Fruit fly (Drosophila melanogaster): ENCODE data around the gene CG14669.

The CG14669 gene

DNA sequence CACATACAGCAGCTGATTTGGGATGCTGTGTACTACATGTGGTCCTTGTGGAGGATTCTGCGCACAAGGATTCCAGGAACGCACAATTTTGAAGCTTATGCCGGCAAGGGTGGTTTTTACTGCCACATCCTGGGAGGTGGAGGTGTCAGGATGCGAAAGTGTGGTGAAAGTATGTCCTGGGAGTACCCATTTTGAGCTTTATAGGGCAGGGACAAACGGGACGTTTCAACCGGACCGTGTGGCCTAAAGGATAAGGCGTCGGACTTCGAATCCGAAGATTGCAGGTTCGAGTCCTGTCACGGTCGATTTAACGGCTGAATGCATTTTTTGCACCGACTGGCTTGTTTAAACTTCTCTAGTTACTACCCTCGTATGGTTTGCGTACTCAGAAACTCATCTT is 26.3 kb upstream of the CG14669 start:
- TF ChIP-seq CG6163 (GFP tag; IDR thresholded peaks at IDR 0.05) (no peak), CG15336 (GFP tag; IDR thresholded peaks at IDR 0.05) (no peak), CG6808 (GFP tag; optimal IDR thresholded peaks at IDR 0.05) (no peak), fkh (GFP tag; optimal IDR thresholded peaks at IDR 0.05) (no peak)

DNA sequence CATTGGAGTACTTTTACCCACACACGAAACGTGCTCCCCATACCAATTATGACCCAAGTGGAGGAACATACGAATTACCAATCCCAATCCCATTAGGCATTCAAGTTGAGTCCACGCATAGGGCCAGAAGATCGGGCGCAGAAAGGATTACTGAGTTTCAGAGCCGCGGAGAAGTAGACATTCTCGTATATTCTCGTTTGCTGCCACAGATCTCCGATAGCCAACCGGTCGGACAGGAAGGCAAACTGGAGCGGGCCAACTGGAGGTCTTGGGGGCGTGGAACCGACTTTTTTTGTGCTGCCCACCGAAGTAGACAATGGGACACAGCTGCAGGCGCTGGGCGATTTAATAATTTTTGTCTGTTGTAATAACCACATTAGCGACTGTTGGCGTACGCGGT is 25.3 kb upstream of the CG14669 start:
- TF ChIP-seq Eip78C (GFP tag) (no peak), Ets21C (GFP tag; optimal IDR thresholded peaks at IDR 0.05) (no peak), CG1621 (tag; optimal IDR thresholded peaks at IDR 0.05) (peak; percentile 32), CG6854 (GFP tag; optimal IDR thresholded peaks at IDR 0.05) (no peak), ss (GFP tag; optimal IDR thresholded peaks at IDR 0.05) (peak; percentile 35 to 37), Hr38 (GFP tag; optimal IDR thresholded peaks at IDR 0.05) (no peak), Ets96B (tag; optimal IDR thresholded peaks at IDR 0.05) (no peak), Blimp-1 (GFP tag; optimal IDR thresholded peaks at IDR 0.05) (no peak), CG32006 (GFP tag; optimal IDR thresholded peaks at IDR 0.05) (no peak), pdm3 (GFP tag; optimal IDR thresholded peaks at IDR 0.05) (no peak), CG11902 (GFP tag; optimal IDR thresholded peaks at IDR 0.05) (no peak), Lpt (GFP tag; optimal IDR thresholded peaks at IDR 0.05) (no peak)

DNA sequence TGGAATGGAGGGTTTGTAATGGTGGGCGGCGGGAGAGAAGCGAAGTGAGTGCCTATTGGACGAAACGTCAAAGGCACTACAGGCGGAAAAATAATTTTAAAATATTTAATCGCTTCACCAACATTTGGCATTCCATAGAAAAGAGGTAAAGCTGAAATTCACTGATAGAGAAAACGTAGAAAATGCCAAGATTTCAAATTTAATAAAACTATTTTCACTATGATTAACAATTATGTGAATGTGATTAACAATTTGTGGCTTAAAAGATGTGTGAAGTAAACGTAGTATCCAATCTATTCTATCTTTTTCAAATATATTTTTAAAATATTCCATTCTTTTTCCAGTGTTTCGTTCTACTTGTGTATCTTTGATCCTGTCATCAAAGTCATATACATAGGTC is 24.9 kb upstream of the CG14669 start:
- TF ChIP-seq CG15336 (GFP tag; IDR thresholded peaks at IDR 0.05) (no peak), Sox102F (GFP tag; optimal IDR thresholded peaks at IDR 0.05) (no peak), CG8632 (GFP tag; optimal IDR thresholded peaks at IDR 0.05) (no peak), topi (GFP tag; optimal IDR thresholded peaks at IDR 0.05) (no peak), CG10669 (GFP tag; optimal IDR thresholded peaks at IDR 0.05) (peak; percentile 27), esn (GFP tag; optimal IDR thresholded peaks at IDR 0.05) (no peak), pdm3 (GFP tag; optimal IDR thresholded peaks at IDR 0.05) (no peak), Met (GFP tag; optimal IDR thresholded peaks at IDR 0.05) (no peak), CG11902 (GFP tag; optimal IDR thresholded peaks at IDR 0.05) (no peak), Eip78C (GFP tag) (peak; percentile 74), Ets96B (tag; optimal IDR thresholded peaks at IDR 0.05) (peak; percentile 22), ss (GFP tag; optimal IDR thresholded peaks at IDR 0.05) (no peak), salr (GFP tag; optimal IDR thresholded peaks at IDR 0.05) (no peak), CG32006 (GFP tag; optimal IDR thresholded peaks at IDR 0.05) (peak; percentile 56), CG6276 (GFP tag; optimal IDR thresholded peaks at IDR 0.05) (no peak), Lpt (GFP tag; optimal IDR thresholded peaks at IDR 0.05) (peak; percentile 15), dsx (GFP tag; optimal IDR thresholded peaks at IDR 0.05; ENCODE audit: poor library complexity, severe bottlenecking) (no peak), CG11762 (GFP tag; optimal IDR thresholded peaks at IDR 0.05; ENCODE audit: insufficient read depth) (no peak), fd59A (GFP tag; optimal IDR thresholded peaks at IDR 0.05) (peak; percentile 30), Eip75B (GFP tag; optimal IDR thresholded peaks at IDR 0.05) (no peak), cyc (GFP tag; optimal IDR thresholded peaks at IDR 0.05) (no peak), CG3919 (GFP tag; optimal IDR thresholded peaks at IDR 0.05) (peak; percentile 15), Blimp-1 (GFP tag; optimal IDR thresholded peaks at IDR 0.05) (no peak), dac (GFP tag; optimal IDR thresholded peaks at IDR 0.05) (no peak), Smox (GFP tag; optimal IDR thresholded peaks at IDR 0.05) (no peak), CG16779 (tag; optimal IDR thresholded peaks at IDR 0.05) (no peak), CG1621 (tag; optimal IDR thresholded peaks at IDR 0.05) (no peak), achi (GFP tag; optimal IDR thresholded peaks at IDR 0.05) (no peak), CG10631 (GFP tag; optimal IDR thresholded peaks at IDR 0.05) (peak; percentile 37), CG9139 (GFP tag; optimal IDR thresholded peaks at IDR 0.05) (no peak), vri (GFP tag; optimal IDR thresholded peaks at IDR 0.05) (no peak), CG3032 (tag; optimal IDR thresholded peaks at IDR 0.05) (peak; percentile 36), Ets21C (GFP tag; optimal IDR thresholded peaks at IDR 0.05) (no peak), CG4318 (GFP tag; optimal IDR thresholded peaks at IDR 0.05) (no peak), fkh (GFP tag; optimal IDR thresholded peaks at IDR 0.05) (no peak), fd85E (GFP tag; optimal IDR thresholded peaks at IDR 0.05) (no peak), OdsH (GFP tag; optimal IDR thresholded peaks at IDR 0.05) (no peak), CG7368 (GFP tag; optimal IDR thresholded peaks at IDR 0.05) (no peak), Gug (GFP tag; IDR thresholded peaks at IDR 0.05) (no peak), Hr39 (GFP tag; optimal IDR thresholded peaks at IDR 0.05) (no peak), CG11294 (GFP tag; IDR thresholded peaks at IDR 0.05) (no peak), Eip93F (GFP tag; optimal IDR thresholded peaks at IDR 0.05) (no peak), CG8119 (GFP tag; IDR thresholded peaks at IDR 0.05) (0 out of 3 replicates have a peak, but pooled peaks have one; percentile 41)

Data from whole organism, prepupa.